Worm (Caenorhabditis elegans) whole organism, midembryonic: Measurements from ENCODE around the gene ttc-7.
A peak's percentile ranks its signal among the peaks of the same experiment; 100 is the strongest.

ENCODE experiments used
- T22C8.4 ChIP-seq: fragments of 200-800 bp; sonication (Bioruptor generic); IDR thresholded peaks from 2 replicates; pipeline ENCODE4 v1.3.6; 2022; ENCODE audit warnings: missing genetic modification characterization, missing compliant biosample characterization
- cog-1 ChIP-seq: sonication (generic microtip); optimal IDR thresholded peaks from 2 replicates; lab custom pipeline; 2016; ENCODE audit warnings: missing genetic modification characterization, missing compliant biosample characterization
- flt-1 ChIP-seq: fragments of 200-800 bp; sonication (Bioruptor generic); IDR thresholded peaks from 2 replicates; pipeline ENCODE4 v1.3.6; 2022; ENCODE audit warnings: missing genetic modification characterization, missing compliant biosample characterization
- klf-2 ChIP-seq: fragments of 200-800 bp; sonication (Bioruptor generic); conservative IDR thresholded peaks from 2 replicates; pipeline ENCODE4 v1.3.6; 2022; ENCODE audit warnings: missing genetic modification reagents, missing genetic modification characterization, missing compliant biosample characterization
- med-1 ChIP-seq: sonication (generic microtip); optimal IDR thresholded peaks from 2 replicates; lab custom pipeline; 2017; ENCODE audit warnings: missing genetic modification characterization, mild to moderate bottlenecking, missing compliant biosample characterization, antibody characterized with exemption, missing genetic modification reagents; ENCODE audit not compliant: insufficient read depth
- ref-1 ChIP-seq: fragments of 200-800 bp; sonication (Bioruptor generic); conservative IDR thresholded peaks from 2 replicates; pipeline ENCODE4 v1.3.6; 2022; ENCODE audit warnings: missing genetic modification reagents, missing genetic modification characterization, missing compliant biosample characterization
- tab-1 ChIP-seq: fragments of 200-800 bp; sonication (Bioruptor generic); IDR thresholded peaks from 2 replicates; pipeline ENCODE4 v1.3.6; 2022; ENCODE audit warnings: missing genetic modification characterization, missing compliant biosample characterization
- ztf-23 ChIP-seq: fragments of 200-800 bp; sonication (Bioruptor generic); IDR thresholded peaks from 2 replicates; pipeline ENCODE4 v1.3.6; 2022; ENCODE audit warnings: missing genetic modification reagents, missing genetic modification characterization, missing compliant biosample characterization
- ztf-29 ChIP-seq: fragments of 200-800 bp; sonication (Bioruptor generic); IDR thresholded peaks from 2 replicates; pipeline ENCODE4 v1.3.6; 2022; ENCODE audit warnings: missing genetic modification reagents, missing genetic modification characterization, missing compliant biosample characterization

Gene ttc-7

ce11 chrIII:1860129-1860528, at the start of gene ttc-7:
ttc-7 (plus strand) TSS chrIII:1860429.
- TF ChIP-seq flt-1 (GFP tag; lab: Robert Waterston, UW) (no peak), T22C8.4 (GFP tag; lab: Robert Waterston, UW) (no peak), ref-1 (no peak), ztf-29 (GFP tag; lab: Robert Waterston, UW) (no peak), tab-1 (GFP tag; lab: Robert Waterston, UW) (no peak), klf-2 (GFP tag; lab: Robert Waterston, UW) (no peak), cog-1 (tag; lab: Kevin White, UChicago) (no peak), med-1 (no peak), ztf-23 (GFP tag; lab: Robert Waterston, UW) (no peak)

DNA sequence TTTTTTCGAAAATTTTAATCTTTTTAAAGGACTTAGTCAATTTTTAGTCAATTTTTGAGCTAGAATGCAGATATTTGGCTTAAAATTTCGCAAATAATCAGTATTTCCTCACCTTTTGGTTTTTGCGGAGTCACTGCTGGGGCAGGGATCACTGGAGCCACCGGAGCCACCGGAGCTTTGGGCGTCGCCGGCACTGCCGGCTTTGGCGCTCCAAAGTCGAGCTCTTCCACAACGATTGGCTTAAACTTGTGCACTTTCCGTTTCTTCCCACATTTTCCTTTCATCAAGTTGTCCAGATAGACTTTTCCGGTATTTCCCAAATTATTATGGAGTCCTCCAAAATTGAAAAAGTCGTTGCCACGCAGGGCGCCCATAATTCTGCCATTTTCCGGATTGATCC, 45.9 kb upstream of the ttc-7 start:
- TF ChIP-seq ztf-23 (GFP tag; lab: Robert Waterston, UW) (no peak), cog-1 (tag; lab: Kevin White, UChicago) (no peak), ref-1 (no peak), klf-2 (GFP tag; lab: Robert Waterston, UW) (no peak), med-1 (no peak), flt-1 (GFP tag; lab: Robert Waterston, UW) (no peak), T22C8.4 (GFP tag; lab: Robert Waterston, UW) (no peak), tab-1 (GFP tag; lab: Robert Waterston, UW) (no peak), ztf-29 (GFP tag; lab: Robert Waterston, UW) (no peak)

DNA sequence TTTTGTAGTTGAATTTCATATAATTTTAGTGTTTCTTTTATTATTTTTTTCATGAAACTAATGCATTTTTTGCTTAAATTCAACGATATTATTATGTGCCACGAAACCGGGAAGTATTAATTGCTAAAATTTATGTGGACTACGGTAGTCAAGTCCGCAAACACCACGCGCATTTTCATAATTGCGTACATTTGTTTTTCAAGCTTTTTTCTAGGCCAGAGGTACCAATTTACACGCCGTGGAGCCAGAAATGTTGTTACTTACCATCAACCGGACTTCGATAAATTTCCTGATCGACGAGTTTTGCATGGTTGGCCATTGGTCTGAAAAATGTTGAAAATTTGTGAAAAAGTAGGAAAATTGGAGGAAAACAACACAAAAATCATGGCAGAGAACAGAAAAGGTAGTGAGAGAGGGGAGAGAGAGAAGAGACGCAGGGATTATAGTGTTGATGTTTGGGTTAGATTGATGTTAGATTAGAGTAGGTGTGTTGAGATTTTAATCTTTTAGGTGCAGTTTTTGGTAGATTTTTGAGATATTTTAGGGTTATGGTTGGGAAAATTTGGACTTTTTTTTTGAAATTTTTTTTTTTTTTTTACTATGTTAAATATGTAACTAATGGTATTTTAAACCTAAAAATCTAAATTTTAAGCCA, 42.1 kb upstream of the ttc-7 start, which contains the start of gene clp-4:
Gene clp-4 (minus strand): TSS at position 323 of the 655 bp plus-strand sequence.
- TF ChIP-seq cog-1 (tag; lab: Kevin White, UChicago) (no peak), med-1 (no peak), flt-1 (GFP tag; lab: Robert Waterston, UW) (no peak), klf-2 (GFP tag; lab: Robert Waterston, UW) (no peak), T22C8.4 (GFP tag; lab: Robert Waterston, UW) (no peak), ref-1 (no peak), tab-1 (GFP tag; lab: Robert Waterston, UW) (no peak), ztf-23 (GFP tag; lab: Robert Waterston, UW) (no peak), ztf-29 (GFP tag; lab: Robert Waterston, UW) (no peak)

- TF ChIP-seq flt-1 (GFP tag; lab: Robert Waterston, UW) (no peak), ztf-29 (GFP tag; lab: Robert Waterston, UW) (no peak), klf-2 (GFP tag; lab: Robert Waterston, UW) (no peak), med-1 (no peak), T22C8.4 (GFP tag; lab: Robert Waterston, UW) (no peak), tab-1 (GFP tag; lab: Robert Waterston, UW) (no peak), ref-1 (no peak), cog-1 (tag; lab: Kevin White, UChicago) (no peak), ztf-23 (GFP tag; lab: Robert Waterston, UW) (no peak)
Measured at ce11 chrIII:1819049-1819597, 41.1 kb upstream of the ttc-7 start.

DNA sequence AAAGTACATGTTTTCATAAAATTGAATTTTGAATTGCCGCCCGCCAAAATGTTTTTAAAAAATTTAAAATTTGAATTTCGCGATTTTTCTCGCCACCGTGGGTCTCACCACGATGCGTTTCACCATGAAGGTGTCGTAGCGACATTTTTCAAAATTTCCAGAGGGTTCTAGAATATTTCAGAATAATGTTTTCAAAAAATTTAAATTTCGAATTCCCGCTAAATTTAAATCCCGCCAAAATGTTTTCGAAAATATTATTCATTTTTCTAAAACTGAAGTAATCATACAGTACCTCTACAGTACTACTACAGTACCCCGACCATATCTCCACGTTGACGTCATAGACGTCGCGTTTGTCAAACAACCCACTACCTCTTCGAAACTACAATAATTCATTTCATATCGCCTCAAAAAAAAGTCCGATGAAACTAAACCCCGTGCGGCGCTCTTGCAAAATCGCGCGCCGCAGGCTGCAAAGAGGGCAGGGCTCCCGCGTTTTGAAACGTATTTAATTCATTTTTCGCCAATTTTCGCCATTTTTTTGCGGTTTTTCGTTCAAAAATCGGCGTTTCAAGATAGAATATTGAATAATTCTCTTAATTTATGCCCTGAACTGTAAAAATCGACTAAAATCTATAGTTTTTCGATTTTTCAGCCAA, 35.8 kb upstream of the ttc-7 start, which contains the start of the genes pvf-1 and Y39A3CL.7:
Gene pvf-1 (minus strand): TSS at position 51 of the 659 bp plus-strand sequence.
Gene Y39A3CL.7 (plus strand): TSS at position 656 of the 659 bp plus-strand sequence.
- peak; percentile 80 for TF ChIP-seq med-1
- TF ChIP-seq tab-1 (GFP tag; lab: Robert Waterston, UW), result peak; percentile 88
- TF ChIP-seq T22C8.4 (GFP tag; lab: Robert Waterston, UW), result no peak
- no peak for TF ChIP-seq cog-1 (tag; lab: Kevin White, UChicago)
- TF ChIP-seq ztf-23 (GFP tag; lab: Robert Waterston, UW), result peak; percentile 77
- TF ChIP-seq flt-1 (GFP tag; lab: Robert Waterston, UW), result peak; percentile 90
- no peak for TF ChIP-seq klf-2 (GFP tag; lab: Robert Waterston, UW)
- TF ChIP-seq ref-1, result no peak
- peak; percentile 29; the same call in 1 of the 2 replicates for TF ChIP-seq ztf-29 (GFP tag; lab: Robert Waterston, UW)

DNA sequence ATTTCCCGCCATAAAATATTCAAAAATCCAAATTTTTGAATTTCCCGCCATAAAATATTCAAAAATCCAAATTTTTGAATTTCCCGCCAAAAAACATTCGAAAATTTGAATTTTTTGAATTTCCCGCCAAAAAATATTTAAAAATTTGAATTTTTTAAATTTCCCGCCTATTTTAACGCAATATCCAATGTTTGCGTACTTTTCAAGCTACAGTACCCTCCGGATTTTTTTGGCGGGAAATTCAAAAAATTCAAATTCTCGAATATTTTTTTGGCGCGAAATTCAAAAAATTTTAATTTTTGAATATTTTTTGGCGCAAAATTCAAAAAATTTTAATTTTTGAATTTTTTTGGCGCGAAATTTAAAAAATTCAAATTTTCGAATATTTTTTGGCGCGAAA, 29.1 kb upstream of the ttc-7 start:
- TF ChIP-seq cog-1 (tag; lab: Kevin White, UChicago) (no peak), T22C8.4 (GFP tag; lab: Robert Waterston, UW) (no peak), klf-2 (GFP tag; lab: Robert Waterston, UW) (no peak), ztf-23 (GFP tag; lab: Robert Waterston, UW) (no peak), flt-1 (GFP tag; lab: Robert Waterston, UW) (no peak), tab-1 (GFP tag; lab: Robert Waterston, UW) (no peak), ztf-29 (GFP tag; lab: Robert Waterston, UW) (no peak), ref-1 (no peak), med-1 (no peak)

ce11 chrIII:1832453-1832852, 27.8 kb upstream of the ttc-7 start:
- TF ChIP-seq klf-2 (GFP tag; lab: Robert Waterston, UW) (no peak), ztf-23 (GFP tag; lab: Robert Waterston, UW) (no peak), ref-1 (no peak), cog-1 (tag; lab: Kevin White, UChicago) (no peak), med-1 (no peak), tab-1 (GFP tag; lab: Robert Waterston, UW) (no peak), flt-1 (GFP tag; lab: Robert Waterston, UW) (no peak), ztf-29 (GFP tag; lab: Robert Waterston, UW) (no peak), T22C8.4 (GFP tag; lab: Robert Waterston, UW) (no peak)

ce11 chrIII:1833984-1834563, 26.2 kb upstream of the ttc-7 start, which contains the start of gene rexd-1:
rexd-1 (plus strand) TSS chrIII:1834513.
- no peak for TF ChIP-seq flt-1 (GFP tag; lab: Robert Waterston, UW)
- peak; percentile 84; the same call in 1 of the 2 replicates for TF ChIP-seq T22C8.4 (GFP tag; lab: Robert Waterston, UW)
- TF ChIP-seq ztf-23 (GFP tag; lab: Robert Waterston, UW), result no peak
- no peak for TF ChIP-seq tab-1 (GFP tag; lab: Robert Waterston, UW)
